Worm (Caenorhabditis elegans) whole organism, midembryonic: ENCODE data around the gene T04A6.1.

Source experiments
- T22C8.4 ChIP-seq: fragments of 200-800 bp; sonication (Bioruptor generic); IDR thresholded peaks from 2 replicates; pipeline ENCODE4 v1.3.6; 2022; ENCODE audit warnings: missing genetic modification characterization, missing compliant biosample characterization
- flt-1 ChIP-seq: fragments of 200-800 bp; sonication (Bioruptor generic); IDR thresholded peaks from 2 replicates; pipeline ENCODE4 v1.3.6; 2022; ENCODE audit warnings: missing genetic modification characterization, missing compliant biosample characterization
- med-1 ChIP-seq: sonication (generic microtip); optimal IDR thresholded peaks from 2 replicates; lab custom pipeline; 2017; ENCODE audit warnings: missing genetic modification characterization, mild to moderate bottlenecking, missing compliant biosample characterization, antibody characterized with exemption, missing genetic modification reagents; ENCODE audit not compliant: insufficient read depth
- tab-1 ChIP-seq: fragments of 200-800 bp; sonication (Bioruptor generic); IDR thresholded peaks from 2 replicates; pipeline ENCODE4 v1.3.6; 2022; ENCODE audit warnings: missing genetic modification characterization, missing compliant biosample characterization
- ztf-23 ChIP-seq: fragments of 200-800 bp; sonication (Bioruptor generic); IDR thresholded peaks from 2 replicates; pipeline ENCODE4 v1.3.6; 2022; ENCODE audit warnings: missing genetic modification reagents, missing genetic modification characterization, missing compliant biosample characterization
- ztf-29 ChIP-seq: fragments of 200-800 bp; sonication (Bioruptor generic); IDR thresholded peaks from 2 replicates; pipeline ENCODE4 v1.3.6; 2022; ENCODE audit warnings: missing genetic modification reagents, missing genetic modification characterization, missing compliant biosample characterization

DNA sequence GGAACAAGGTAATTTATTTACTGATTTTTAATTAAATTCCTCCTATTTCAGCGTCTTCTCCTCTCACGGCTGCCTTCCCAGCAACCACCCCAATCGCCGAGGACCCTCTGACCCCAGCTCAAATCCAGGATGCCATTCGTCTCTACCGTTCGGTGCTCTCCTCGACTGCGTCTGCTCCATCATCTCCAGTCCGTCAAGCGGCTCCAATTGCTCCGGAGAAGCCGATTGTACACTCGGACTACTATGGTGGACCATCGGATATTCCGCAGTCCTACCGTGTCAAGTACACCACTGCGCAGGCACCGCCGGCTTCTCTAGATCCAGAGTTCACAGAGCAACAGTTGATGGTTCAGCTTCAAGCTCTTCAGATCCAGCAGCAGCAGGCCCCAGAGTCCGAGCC lies 32.5 kb downstream of the T04A6.1 start:
- TF ChIP-seq tab-1 (GFP tag; lab: Robert Waterston, UW) = no peak
- no peak for TF ChIP-seq ztf-29 (GFP tag; lab: Robert Waterston, UW)
- no peak for TF ChIP-seq flt-1 (GFP tag; lab: Robert Waterston, UW)
- no peak for TF ChIP-seq T22C8.4 (GFP tag; lab: Robert Waterston, UW)
- TF ChIP-seq ztf-23 (GFP tag; lab: Robert Waterston, UW) = no peak
- TF ChIP-seq med-1 (GFP tag; lab: Kevin White, UChicago) = no peak
